Fruit fly (Drosophila melanogaster) whole organism, embryonic: Measurements from ENCODE around the gene CG33298.

Source experiments
- Adf1 ChIP-seq: fragments of 200-800 bp; sonication (Bioruptor generic); IDR thresholded peaks from 2 replicates; pipeline ENCODE4 v1.3.6; 2022; ENCODE audit warnings: missing biosample characterization, missing genetic modification characterization
- Antp ChIP-seq: fragments of 200-800 bp; sonication (Bioruptor generic); optimal IDR thresholded peaks from 3 replicates; lab custom pipeline; 2016; ENCODE audit warnings: missing biosample characterization, missing genetic modification characterization
- Atf6 ChIP-seq: fragments of 200-800 bp; sonication (Bioruptor generic); IDR thresholded peaks from 2 replicates; pipeline ENCODE4 v1.3.6; 2022; ENCODE audit warnings: missing biosample characterization, missing genetic modification characterization
- Awh ChIP-seq: fragments of 200-800 bp; sonication (Bioruptor generic); IDR thresholded peaks from 2 replicates; pipeline ENCODE4, ENCODE4 v1.3.6; 2022; ENCODE audit warnings: missing biosample characterization, missing genetic modification characterization
- CG11085 ChIP-seq: fragments of 200-800 bp; sonication (Bioruptor generic); IDR thresholded peaks from 2 replicates; pipeline ENCODE4 v1.3.6; 2022; ENCODE audit warnings: missing biosample characterization, missing genetic modification characterization
- CG11398 ChIP-seq: fragments of 200-800 bp; sonication (Bioruptor generic); optimal IDR thresholded peaks from 2 replicates; lab custom pipeline; 2016; ENCODE audit warnings: missing biosample characterization, missing genetic modification characterization
- CG12104 ChIP-seq: fragments of 200-800 bp; sonication (Bioruptor generic); optimal IDR thresholded peaks from 3 replicates; lab custom pipeline; 2016; ENCODE audit warnings: missing biosample characterization, missing genetic modification characterization
- CG12769 ChIP-seq: fragments of 200-800 bp; sonication (Bioruptor generic); optimal IDR thresholded peaks from 2 replicates; lab custom pipeline; 2019; ENCODE audit warnings: missing biosample characterization, mild to moderate bottlenecking, missing genetic modification characterization, moderate library complexity
- CG14441 ChIP-seq: fragments of 200-800 bp; sonication (Bioruptor generic); IDR thresholded peaks from 2 replicates; pipeline ENCODE4 v1.3.6; 2022; ENCODE audit warnings: missing biosample characterization, missing genetic modification characterization
- CG14860 ChIP-seq: fragments of 200-800 bp; sonication (Bioruptor generic); IDR thresholded peaks from 3 replicates; pipeline ENCODE4 v1.3.6; 2022; ENCODE audit warnings: missing biosample characterization, missing genetic modification characterization; ENCODE audit not compliant: partially characterized antibody
- CG15514 ChIP-seq: fragments of 200-800 bp; sonication (Bioruptor generic); optimal IDR thresholded peaks from 3 replicates; lab custom pipeline; 2017; ENCODE audit warnings: missing biosample characterization, missing genetic modification characterization, mild to moderate bottlenecking, moderate library complexity, missing genetic modification reagents
- CG15696 ChIP-seq: fragments of 200-800 bp; sonication (Bioruptor generic); optimal IDR thresholded peaks from 2 replicates; lab custom pipeline; 2019; ENCODE audit warnings: missing biosample characterization, mild to moderate bottlenecking, missing genetic modification characterization, moderate library complexity
- CG17361 ChIP-seq: fragments of 200-800 bp; sonication (Bioruptor generic); IDR thresholded peaks from 3 replicates; pipeline ENCODE4 v1.3.6; 2022; ENCODE audit warnings: missing biosample characterization, missing genetic modification characterization
- CG17829 ChIP-seq: fragments of 200-800 bp; optimal IDR thresholded peaks from 2 replicates; lab custom pipeline; 2019; ENCODE audit warnings: missing biosample characterization, mild to moderate bottlenecking, missing genetic modification characterization, moderate library complexity
- CG18011 ChIP-seq: fragments of 200-800 bp; sonication (Bioruptor generic); optimal IDR thresholded peaks from 2 replicates; lab custom pipeline; 2017; ENCODE audit warnings: missing biosample characterization, missing genetic modification characterization, mild to moderate bottlenecking, moderate library complexity, missing genotype
- CG18599 ChIP-seq: fragments of 200-800 bp; sonication (Bioruptor generic); optimal IDR thresholded peaks from 3 replicates; lab custom pipeline; 2017; ENCODE audit warnings: missing biosample characterization, missing genetic modification characterization, mild to moderate bottlenecking, moderate library complexity, missing genetic modification reagents
- CG18764 ChIP-seq: fragments of 200-800 bp; sonication (Bioruptor generic); optimal IDR thresholded peaks from 3 replicates; lab custom pipeline; 2016; ENCODE audit warnings: missing biosample characterization, missing genetic modification characterization
- CG2712 ChIP-seq: fragments of 200-800 bp; optimal IDR thresholded peaks from 3 replicates; lab custom pipeline; 2019; ENCODE audit warnings: missing biosample characterization, mild to moderate bottlenecking, missing genetic modification characterization, moderate library complexity
- CG2875 ChIP-seq: fragments of 200-800 bp; sonication (Bioruptor generic); optimal IDR thresholded peaks from 2 replicates; lab custom pipeline; 2017; ENCODE audit warnings: missing biosample characterization, mild to moderate bottlenecking, missing genetic modification characterization, missing genetic modification reagents
- CG32532 ChIP-seq: fragments of 200-800 bp; sonication (Bioruptor generic); IDR thresholded peaks from 2 replicates; pipeline ENCODE4 v1.3.6; 2022; ENCODE audit warnings: missing biosample characterization, missing genetic modification characterization
- CG3847 ChIP-seq: fragments of 200-800 bp; sonication (Bioruptor generic); IDR thresholded peaks from 2 replicates; pipeline ENCODE4 v1.3.6; 2022; ENCODE audit warnings: missing biosample characterization, missing genetic modification characterization
- CG4282 ChIP-seq: fragments of 200-800 bp; sonication (Bioruptor generic); optimal IDR thresholded peaks from 2 replicates; lab custom pipeline; 2016; ENCODE audit warnings: missing biosample characterization, missing genetic modification characterization
- CG4820 ChIP-seq: fragments of 200-800 bp; sonication (Bioruptor generic); optimal IDR thresholded peaks from 3 replicates; lab custom pipeline; 2016; ENCODE audit warnings: missing biosample characterization, missing genetic modification characterization
- CG8388 ChIP-seq: fragments of 200-800 bp; sonication (Bioruptor generic); optimal IDR thresholded peaks from 2 replicates; lab custom pipeline; 2019; ENCODE audit warnings: missing biosample characterization, mild to moderate bottlenecking, missing genetic modification characterization, moderate library complexity
- CG8924 ChIP-seq: fragments of 200-800 bp; optimal IDR thresholded peaks from 3 replicates; lab custom pipeline; 2019; ENCODE audit warnings: missing biosample characterization, mild to moderate bottlenecking, missing genetic modification characterization, moderate library complexity
- CG9437 ChIP-seq: fragments of 200-800 bp; sonication (Bioruptor generic); optimal IDR thresholded peaks from 2 replicates; lab custom pipeline; 2018; ENCODE audit warnings: missing biosample characterization, mild to moderate bottlenecking, missing genetic modification characterization
- Dad ChIP-seq: fragments of 200-800 bp; sonication (Bioruptor generic); optimal IDR thresholded peaks from 3 replicates; lab custom pipeline; 2016; ENCODE audit warnings: missing biosample characterization, missing genetic modification characterization
- Dref ChIP-seq: fragments of 200-800 bp; sonication (Bioruptor generic); IDR thresholded peaks from 2 replicates; pipeline ENCODE4 v1.3.6; 2022; ENCODE audit warnings: missing biosample characterization, missing genetic modification characterization
- ERR ChIP-seq: fragments of 200-800 bp; sonication (Bioruptor generic); optimal IDR thresholded peaks from 2 replicates; lab custom pipeline; 2016; ENCODE audit warnings: missing biosample characterization, missing genetic modification characterization
- Ets65A ChIP-seq: fragments of 200-800 bp; sonication (Bioruptor generic); peaks from one replicate; lab custom pipeline; 2016; ENCODE audit warnings: missing biosample characterization, missing genetic modification characterization
- Hey ChIP-seq: fragments of 200-800 bp; sonication (Bioruptor generic); optimal IDR thresholded peaks from 3 replicates; lab custom pipeline; 2018; ENCODE audit warnings: missing biosample characterization, mild to moderate bottlenecking, missing genetic modification characterization
- Lim3 ChIP-seq: fragments of 200-800 bp; sonication (Bioruptor generic); IDR thresholded peaks from 2 replicates; pipeline ENCODE4 v1.3.6; 2022; ENCODE audit warnings: missing biosample characterization, missing genetic modification characterization
- Med ChIP-seq: fragments of 200-800 bp; sonication (Bioruptor generic); peaks from one replicate; lab custom pipeline; 2016; ENCODE audit warnings: missing biosample characterization, missing genetic modification characterization, mild to moderate bottlenecking, inconsistent platforms, moderate library complexity
- NfI ChIP-seq: fragments of 200-800 bp; sonication (Bioruptor generic); optimal IDR thresholded peaks from 3 replicates; lab custom pipeline; 2018; ENCODE audit warnings: missing biosample characterization, mild to moderate bottlenecking, missing genetic modification characterization, moderate library complexity
- Rfx ChIP-seq: fragments of 200-800 bp; sonication (Bioruptor generic); IDR thresholded peaks from 2 replicates; pipeline ENCODE4 v1.3.6; 2022; ENCODE audit warnings: missing biosample characterization, missing genetic modification characterization
- Xbp1 ChIP-seq: fragments of 200-800 bp; sonication (Bioruptor generic); optimal IDR thresholded peaks from 3 replicates; lab custom pipeline; 2016; ENCODE audit warnings: missing biosample characterization, mild to moderate bottlenecking, missing genetic modification characterization
- amos ChIP-seq: fragments of 200-800 bp; sonication (Bioruptor generic); IDR thresholded peaks from 2 replicates; pipeline ENCODE4 v1.3.6; 2022; ENCODE audit warnings: missing biosample characterization, missing genetic modification characterization; ENCODE audit not compliant: partially characterized antibody
- bbx ChIP-seq: fragments of 200-800 bp; sonication (Bioruptor generic); IDR thresholded peaks from 2 replicates; pipeline ENCODE4 v1.3.6; 2022; ENCODE audit warnings: missing biosample characterization, missing genetic modification characterization; ENCODE audit not compliant: partially characterized antibody
- bigmax ChIP-seq: fragments of 200-800 bp; sonication (Bioruptor generic); optimal IDR thresholded peaks from 2 replicates; lab custom pipeline; 2018; ENCODE audit warnings: missing biosample characterization, mild to moderate bottlenecking, missing genetic modification characterization
- fd3F ChIP-seq: fragments of 200-800 bp; sonication (Bioruptor generic); optimal IDR thresholded peaks from 2 replicates; lab custom pipeline; 2018; ENCODE audit warnings: missing biosample characterization, mild to moderate bottlenecking, missing genetic modification characterization, moderate library complexity
- gem ChIP-seq: fragments of 200-800 bp; sonication (Bioruptor generic); optimal IDR thresholded peaks from 2 replicates; lab custom pipeline; 2019; ENCODE audit warnings: missing biosample characterization, mild to moderate bottlenecking, missing genetic modification characterization, moderate library complexity
- hkb ChIP-seq, 2 experiments: fragments of 200-800 bp in 1 of 2; fragments of >200 bp in 1 of 2; sonication (Bioruptor generic) in 1 of 2; IDR thresholded peaks in 1 of 2; optimal IDR thresholded peaks in 1 of 2; 2 replicates each; pipeline versions ENCODE4 v1.3.6 to Lab custom; 2017 to 2022; ENCODE audit warnings: missing biosample characterization in 1 of 2, missing genetic modification characterization in 1 of 2
- nmo ChIP-seq: fragments of 200-800 bp; sonication (Bioruptor generic); optimal IDR thresholded peaks from 2 replicates; lab custom pipeline; 2018; ENCODE audit warnings: missing biosample characterization, mild to moderate bottlenecking, missing genetic modification characterization, moderate library complexity
- phol ChIP-seq: fragments of 200-800 bp; sonication (Bioruptor generic); optimal IDR thresholded peaks from 3 replicates; lab custom pipeline; 2018; ENCODE audit warnings: missing biosample characterization, mild to moderate bottlenecking, missing genetic modification characterization, moderate library complexity
- prd ChIP-seq, 3 experiments: fragments of >200 bp in 2 of 3; fragments of 200-800 bp in 1 of 3; sonication (Bioruptor generic) in 1 of 3; optimal IDR thresholded peaks in 2 of 3; IDR thresholded peaks in 1 of 3; 2 replicates in 2 of 3; 3 replicates in 1 of 3; pipeline versions ENCODE4 v1.3.6 to Lab custom; 2017 to 2022; ENCODE audit warnings: missing biosample characterization in 1 of 3, missing genetic modification characterization in 1 of 3
- row ChIP-seq: fragments of 200-800 bp; sonication (Bioruptor generic); IDR thresholded peaks from 3 replicates; pipeline ENCODE4 v1.3.6; 2022; ENCODE audit warnings: missing biosample characterization, missing genetic modification characterization
- stc ChIP-seq: fragments of 200-800 bp; sonication (Bioruptor generic); IDR thresholded peaks from 2 replicates; pipeline ENCODE4 v1.3.6; 2022; ENCODE audit warnings: missing biosample characterization, missing genetic modification characterization
- wdn ChIP-seq: fragments of 200-800 bp; sonication (Bioruptor generic); IDR thresholded peaks from 2 replicates; pipeline ENCODE4 v1.3.6; 2022; ENCODE audit warnings: missing biosample characterization, missing genetic modification characterization
- zen ChIP-seq: fragments of 200-800 bp; sonication (Bioruptor generic); optimal IDR thresholded peaks from 3 replicates; lab custom pipeline; 2018; ENCODE audit warnings: missing biosample characterization, mild to moderate bottlenecking, missing genetic modification characterization, moderate library complexity

The CG33298 gene

DNA sequence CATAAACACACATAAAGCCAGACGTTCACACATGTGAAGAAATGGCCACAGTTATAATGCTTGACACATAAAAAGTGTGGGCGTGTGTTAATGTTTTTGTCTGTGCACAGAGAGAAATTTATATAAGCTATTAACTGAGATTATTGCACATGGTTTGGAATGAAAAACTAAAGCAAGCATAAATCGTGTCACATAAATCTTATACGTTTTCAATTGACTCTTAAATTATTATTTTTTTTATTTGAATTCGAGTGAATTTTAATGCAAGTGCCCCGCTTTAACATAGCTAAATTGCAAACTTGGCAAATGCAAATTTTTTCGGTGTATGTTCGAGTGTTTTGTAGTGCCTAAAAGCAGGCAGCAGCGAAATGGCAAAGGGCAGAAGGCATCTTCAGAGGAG lies 7.8 kb upstream of the CG33298 start (continued):
- TF ChIP-seq Dad (GFP tag; lab: Kevin White, UChicago) (no peak), CG15696 (tag; lab: Kevin White, UChicago) (peak; percentile 3), CG17361 (GFP tag; lab: Robert Waterston, UW) (0 out of 3 replicates have a peak, but pooled peaks have one; percentile 12), CG11398 (GFP tag; lab: Kevin White, UChicago) (no peak), wdn (no peak), row (GFP tag; lab: Robert Waterston, UW) (peak; percentile 33; the same call in 2 of the 3 replicates), CG12104 (GFP tag; lab: Kevin White, UChicago) (no peak), CG8924 (tag; lab: Kevin White, UChicago) (no peak), prd (optimal IDR thresholded peaks at IDR 0.05; lab: Kevin White, UChicago) (no peak), prd (GFP tag; IDR thresholded peaks at IDR 0.05; lab: Robert Waterston, UW) (peak; percentile 36; the same call in 1 of the 3 replicates), CG14860 (GFP tag; lab: Robert Waterston, UW) (no peak), Rfx (no peak), CG17829 (tag; lab: Kevin White, UChicago) (no peak), hkb (optimal IDR thresholded peaks at IDR 0.05; lab: Kevin White, UChicago) (no peak), hkb (GFP tag; IDR thresholded peaks at IDR 0.05; lab: Robert Waterston, UW) (no peak), zen (tag; lab: Kevin White, UChicago) (peak; percentile 3), Med (peak; percentile 54), Hey (no peak), CG15514 (no peak), fd3F (GFP tag; lab: Kevin White, UChicago) (no peak), Lim3 (GFP tag; lab: Robert Waterston, UW) (no peak), CG2712 (tag; lab: Kevin White, UChicago) (peak; percentile 16), phol (tag; lab: Kevin White, UChicago) (peak; percentile 10), CG4282 (GFP tag; lab: Kevin White, UChicago) (no peak), CG3847 (GFP tag; lab: Robert Waterston, UW) (no peak), CG14441 (GFP tag; lab: Robert Waterston, UW) (no peak)
- TF ChIP-seq, all 482 proteins: peak for 18

DNA sequence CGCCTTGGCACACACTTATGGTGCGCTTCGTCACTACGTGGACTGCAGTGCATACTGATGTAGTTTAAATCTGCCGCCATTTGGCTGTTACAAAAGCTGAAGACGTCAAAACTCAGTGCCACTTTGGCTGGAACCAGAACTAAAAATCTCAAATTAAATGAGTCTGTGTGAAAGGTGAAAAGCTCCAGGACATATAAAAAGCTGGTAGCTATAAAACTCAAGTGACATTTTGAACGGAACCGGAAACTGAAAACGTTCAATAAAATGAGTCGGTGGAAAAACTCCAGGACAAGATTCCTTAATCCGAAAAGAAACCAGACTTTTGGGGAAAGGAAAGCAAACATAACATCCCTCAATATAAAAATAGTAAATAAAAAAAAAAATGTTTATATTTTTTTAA lies 4.5 kb upstream of the CG33298 start:
- TF ChIP-seq Antp (GFP tag; lab: Kevin White, UChicago) = no peak
- no peak for TF ChIP-seq Dref (GFP tag; lab: Robert Waterston, UW)
- peak; percentile 63; the same call in 1 of the 2 replicates for TF ChIP-seq Awh (GFP tag; lab: Robert Waterston, UW)
- no peak for TF ChIP-seq Xbp1 (GFP tag; lab: Kevin White, UChicago)
- TF ChIP-seq stc (GFP tag; lab: Robert Waterston, UW) = peak; percentile 59
- no peak for TF ChIP-seq gem (tag; lab: Kevin White, UChicago)
- no peak for TF ChIP-seq CG9437 (GFP tag; lab: Kevin White, UChicago)
- peak; percentile 97 for TF ChIP-seq Ets65A (GFP tag; lab: Kevin White, UChicago)
- TF ChIP-seq NfI (GFP tag; lab: Kevin White, UChicago) = peak; percentile 90
- no peak for TF ChIP-seq amos (GFP tag; lab: Robert Waterston, UW)
- TF ChIP-seq Atf6 = peak; percentile 41; the same call in 1 of the 2 replicates
- no peak for TF ChIP-seq zen (tag; lab: Kevin White, UChicago)
- no peak for TF ChIP-seq CG2875 (GFP tag; lab: Kevin White, UChicago)
- peak; percentile 82 for TF ChIP-seq CG18599 (GFP tag; lab: Kevin White, UChicago)
- peak; percentile 1 for TF ChIP-seq CG4820 (GFP tag; lab: Kevin White, UChicago)
- no peak for TF ChIP-seq Adf1 (GFP tag; lab: Robert Waterston, UW)
- peak; percentile 13 for TF ChIP-seq CG18764 (GFP tag; lab: Kevin White, UChicago)
- TF ChIP-seq CG15696 (tag; lab: Kevin White, UChicago) = no peak
- no peak for TF ChIP-seq CG8388
- no peak for TF ChIP-seq ERR (GFP tag; lab: Kevin White, UChicago)
- peak; percentile 20 for TF ChIP-seq bigmax (GFP tag; lab: Kevin White, UChicago)
- no peak for TF ChIP-seq CG12769 (tag; lab: Kevin White, UChicago)
- TF ChIP-seq CG11085 (GFP tag; lab: Robert Waterston, UW) = peak; percentile 45; the same call in 1 of the 2 replicates
- peak; percentile 95 for TF ChIP-seq CG18011 (GFP tag; lab: Kevin White, UChicago)
- TF ChIP-seq nmo = peak; percentile 51
- peak; percentile 79 for TF ChIP-seq CG32532
- TF ChIP-seq bbx (GFP tag; lab: Robert Waterston, UW) = no peak
